Fruit fly (Drosophila melanogaster): ENCODE measurements around the gene Cyp6d5.

The Cyp6d5 gene

dm6 chr3R:14008854-14009253 lies 20.2 kb upstream of the Cyp6d5 start (continued):
- TF ChIP-seq gcm (GFP tag; optimal IDR thresholded peaks at IDR 0.05) (peak; percentile 25), CG11085 (GFP tag; IDR thresholded peaks at IDR 0.05) (no peak), stc (GFP tag; IDR thresholded peaks at IDR 0.05) (no peak), CG9215 (GFP tag; IDR thresholded peaks at IDR 0.05) (no peak), CG8388 (GFP tag; optimal IDR thresholded peaks at IDR 0.05) (peak; percentile 47), Ada2b (GFP tag; IDR thresholded peaks at IDR 0.05) (peak; percentile 33), GATAe (GFP tag; conservative IDR thresholded peaks at IDR 0.05) (no peak), dan (GFP tag; IDR thresholded peaks at IDR 0.05) (no peak), Kr (GFP tag; optimal IDR thresholded peaks at IDR 0.05) (no peak), Dad (GFP tag; optimal IDR thresholded peaks at IDR 0.05) (no peak), Doc3 (GFP tag; IDR thresholded peaks at IDR 0.05; ENCODE audit: partially characterized antibody) (no peak), pfk (GFP tag; optimal IDR thresholded peaks at IDR 0.05) (no peak), CG7372 (GFP tag; IDR thresholded peaks at IDR 0.05) (no peak), CG2202 (tag; optimal IDR thresholded peaks at IDR 0.05) (no peak), crc (GFP tag; optimal IDR thresholded peaks at IDR 0.05) (no peak), croc (GFP tag; conservative IDR thresholded peaks at IDR 0.05) (peak; percentile 52; the same call in 2 of the 3 replicates), CG16815 (GFP tag; optimal IDR thresholded peaks at IDR 0.05) (no peak), zfh1 (GFP tag; IDR thresholded peaks at IDR 0.05) (peak; percentile 75), Dp (GFP tag; optimal IDR thresholded peaks at IDR 0.05) (no peak), Hey (tag; optimal IDR thresholded peaks at IDR 0.05) (no peak), danr (GFP tag; IDR thresholded peaks at IDR 0.05) (peak; percentile 33; the same call in 1 of the 2 replicates), dmrt99B (tag; optimal IDR thresholded peaks at IDR 0.05) (peak; percentile 77), tx (GFP tag; optimal IDR thresholded peaks at IDR 0.05) (no peak), Hmr (GFP tag; optimal IDR thresholded peaks at IDR 0.05) (no peak), emc (GFP tag; optimal IDR thresholded peaks at IDR 0.05) (no peak), mld (GFP tag; IDR thresholded peaks at IDR 0.05; ENCODE audit: partially characterized antibody) (no peak), amos (GFP tag; IDR thresholded peaks at IDR 0.05; ENCODE audit: partially characterized antibody) (no peak), H2.0 (GFP tag; IDR thresholded peaks at IDR 0.05) (no peak), NfI (GFP tag; optimal IDR thresholded peaks at IDR 0.05) (no peak), CG5180 (GFP tag; optimal IDR thresholded peaks at IDR 0.05) (no peak), sima (GFP tag; optimal IDR thresholded peaks at IDR 0.05) (no peak), NC2β (GFP tag; optimal IDR thresholded peaks at IDR 0.05) (peak; percentile 57), CG17361 (GFP tag; IDR thresholded peaks at IDR 0.05) (0 out of 3 replicates have a peak, but pooled peaks have one; percentile 33), CoRest (tag; optimal IDR thresholded peaks at IDR 0.05) (peak; percentile 32), CG3163 (GFP tag; optimal IDR thresholded peaks at IDR 0.05) (peak; percentile 8), gfzf (GFP tag; optimal IDR thresholded peaks at IDR 0.05) (no peak), Dref (GFP tag; IDR thresholded peaks at IDR 0.05) (no peak), pros (GFP tag; optimal IDR thresholded peaks at IDR 0.05) (no peak), disco-r (GFP tag; optimal IDR thresholded peaks at IDR 0.05) (no peak), nmo (GFP tag; optimal IDR thresholded peaks at IDR 0.05) (peak; percentile 27), tgo (GFP tag; IDR thresholded peaks at IDR 0.05) (peak; percentile 29; the same call in 2 of the 3 replicates), Opbp (GFP tag; IDR thresholded peaks at IDR 0.05; ENCODE audit: partially characterized antibody) (no peak), CG10565 (GFP tag; optimal IDR thresholded peaks at IDR 0.05) (no peak), sc (optimal IDR thresholded peaks at IDR 0.05) (no peak), sc (GFP tag; optimal IDR thresholded peaks at IDR 0.05) (peak; percentile 19), Hsf (GFP tag; optimal IDR thresholded peaks at IDR 0.05) (no peak), Sry-δ (GFP tag; optimal IDR thresholded peaks at IDR 0.05) (peak; percentile 23), CG2678 (tag; optimal IDR thresholded peaks at IDR 0.05) (peak; percentile 50), ac (GFP tag; optimal IDR thresholded peaks at IDR 0.05) (no peak), CG6654 (GFP tag; optimal IDR thresholded peaks at IDR 0.05) (peak; percentile 18), ems (GFP tag; optimal IDR thresholded peaks at IDR 0.05) (no peak)

Measured in whole organism, embryonic.